Fruit fly (Drosophila melanogaster) whole organism, embryonic: ENCODE data around the gene CG43638.

Source experiments
- Abd-B ChIP-seq: fragments of 200-800 bp; sonication (Bioruptor generic); optimal IDR thresholded peaks from 2 replicates; lab custom pipeline; 2018; ENCODE audit warnings: missing biosample characterization, mild to moderate bottlenecking, missing genetic modification characterization, moderate library complexity
- Antp ChIP-seq: fragments of 200-800 bp; sonication (Bioruptor generic); optimal IDR thresholded peaks from 3 replicates; lab custom pipeline; 2016; ENCODE audit warnings: missing biosample characterization, missing genetic modification characterization
- Blimp-1 ChIP-seq: fragments of 200-800 bp; sonication (Bioruptor generic); optimal IDR thresholded peaks from 3 replicates; lab custom pipeline; 2018; ENCODE audit warnings: missing biosample characterization, missing genetic modification characterization, mild to moderate bottlenecking, moderate library complexity, missing genetic modification reagents
- CG10267 ChIP-seq: fragments of 200-800 bp; sonication (Bioruptor generic); optimal IDR thresholded peaks from 2 replicates; lab custom pipeline; 2018; ENCODE audit warnings: missing biosample characterization, mild to moderate bottlenecking, missing genetic modification characterization, moderate library complexity
- CG10543 ChIP-seq: fragments of 200-800 bp; sonication (Bioruptor generic); optimal IDR thresholded peaks from 3 replicates; lab custom pipeline; 2017; ENCODE audit warnings: missing biosample characterization, mild to moderate bottlenecking, missing genetic modification characterization, moderate library complexity
- CG12104 ChIP-seq: fragments of 200-800 bp; sonication (Bioruptor generic); optimal IDR thresholded peaks from 3 replicates; lab custom pipeline; 2016; ENCODE audit warnings: missing biosample characterization, missing genetic modification characterization
- CG12744 ChIP-seq: fragments of 200-800 bp; sonication (Bioruptor generic); optimal IDR thresholded peaks from 2 replicates; lab custom pipeline; 2016; ENCODE audit warnings: missing biosample characterization, missing genetic modification characterization
- CG12769 ChIP-seq: fragments of 200-800 bp; sonication (Bioruptor generic); optimal IDR thresholded peaks from 2 replicates; lab custom pipeline; 2019; ENCODE audit warnings: missing biosample characterization, mild to moderate bottlenecking, missing genetic modification characterization, moderate library complexity
- CG12942 ChIP-seq: fragments of 200-800 bp; sonication (Bioruptor generic); optimal IDR thresholded peaks from 3 replicates; lab custom pipeline; 2016; ENCODE audit warnings: missing biosample characterization, missing genetic modification characterization
- CG13894 ChIP-seq: fragments of 200-800 bp; sonication (Bioruptor generic); optimal IDR thresholded peaks from 3 replicates; lab custom pipeline; 2018; ENCODE audit warnings: missing biosample characterization, mild to moderate bottlenecking, missing genetic modification characterization, moderate library complexity
- CG15011 ChIP-seq: fragments of 200-800 bp; sonication (Bioruptor generic); optimal IDR thresholded peaks from 3 replicates; lab custom pipeline; 2018; ENCODE audit warnings: missing biosample characterization, mild to moderate bottlenecking, missing genetic modification characterization
- CG1647 ChIP-seq: fragments of 200-800 bp; sonication (Bioruptor generic); optimal IDR thresholded peaks from 3 replicates; lab custom pipeline; 2016; ENCODE audit warnings: missing biosample characterization, missing genetic modification characterization
- CG2202 ChIP-seq: fragments of 200-800 bp; sonication (Bioruptor generic); optimal IDR thresholded peaks from 2 replicates; lab custom pipeline; 2018; ENCODE audit warnings: missing biosample characterization, mild to moderate bottlenecking, missing genetic modification characterization
- CG3065 ChIP-seq: fragments of 200-800 bp; sonication (Bioruptor generic); optimal IDR thresholded peaks from 2 replicates; lab custom pipeline; 2016; ENCODE audit warnings: missing biosample characterization, missing genetic modification characterization
- CG34376 ChIP-seq: fragments of 200-800 bp; sonication (Bioruptor generic); optimal IDR thresholded peaks from 2 replicates; lab custom pipeline; 2018; ENCODE audit warnings: missing biosample characterization, mild to moderate bottlenecking, missing genetic modification characterization
- CG42726 ChIP-seq: fragments of 200-800 bp; sonication (Bioruptor generic); IDR thresholded peaks from 2 replicates; pipeline ENCODE4 v1.3.6; 2022; ENCODE audit warnings: missing biosample characterization, missing genetic modification characterization; ENCODE audit not compliant: partially characterized antibody
- CG6791 ChIP-seq: fragments of 200-800 bp; sonication (Bioruptor generic); IDR thresholded peaks from 3 replicates; pipeline ENCODE4 v1.3.6; 2022; ENCODE audit warnings: missing biosample characterization, missing genetic modification characterization; ENCODE audit not compliant: partially characterized antibody
- CG6854 ChIP-seq: fragments of 200-800 bp; sonication (Bioruptor generic); optimal IDR thresholded peaks from 3 replicates; lab custom pipeline; 2017; ENCODE audit warnings: missing biosample characterization, mild to moderate bottlenecking, missing genetic modification characterization
- CG7357 ChIP-seq: fragments of 200-800 bp; sonication (Bioruptor generic); IDR thresholded peaks from 3 replicates; pipeline ENCODE4 v1.3.6; 2022; ENCODE audit warnings: missing biosample characterization, missing genetic modification characterization
- CG7745 ChIP-seq: fragments of 200-800 bp; sonication (Bioruptor generic); optimal IDR thresholded peaks from 2 replicates; lab custom pipeline; 2018; ENCODE audit warnings: missing biosample characterization, mild to moderate bottlenecking, missing genetic modification characterization, moderate library complexity
- CG7928 ChIP-seq: fragments of 200-800 bp; sonication (Bioruptor generic); optimal IDR thresholded peaks from 2 replicates; lab custom pipeline; 2017; ENCODE audit warnings: missing biosample characterization, mild to moderate bottlenecking, missing genetic modification characterization
- CG8944 ChIP-seq: fragments of 200-800 bp; sonication (Bioruptor generic); optimal IDR thresholded peaks from 3 replicates; lab custom pipeline; 2016; ENCODE audit warnings: missing biosample characterization, missing genetic modification characterization
- CG9727 ChIP-seq: fragments of 200-800 bp; sonication (Bioruptor generic); optimal IDR thresholded peaks from 3 replicates; lab custom pipeline; 2017; ENCODE audit warnings: missing biosample characterization, mild to moderate bottlenecking, missing genetic modification characterization
- Ets65A ChIP-seq: fragments of 200-800 bp; sonication (Bioruptor generic); peaks from one replicate; lab custom pipeline; 2016; ENCODE audit warnings: missing biosample characterization, missing genetic modification characterization
- MESR4 ChIP-seq: fragments of 200-800 bp; sonication (Bioruptor generic); optimal IDR thresholded peaks from 2 replicates; lab custom pipeline; 2018; ENCODE audit warnings: missing biosample characterization, mild to moderate bottlenecking, missing genetic modification characterization, moderate library complexity
- Mad ChIP-seq: fragments of 200-800 bp; sonication (Bioruptor generic); optimal IDR thresholded peaks from 2 replicates; lab custom pipeline; 2016; ENCODE audit warnings: missing biosample characterization, missing genetic modification characterization
- NFAT ChIP-seq: fragments of 200-800 bp; sonication (Bioruptor generic); IDR thresholded peaks from 2 replicates; pipeline ENCODE4 v1.3.6; 2022; ENCODE audit warnings: missing biosample characterization, missing genetic modification characterization
- NfI ChIP-seq: fragments of 200-800 bp; sonication (Bioruptor generic); optimal IDR thresholded peaks from 3 replicates; lab custom pipeline; 2018; ENCODE audit warnings: missing biosample characterization, mild to moderate bottlenecking, missing genetic modification characterization, moderate library complexity
- Pdp1 ChIP-seq, 2 experiments: fragments of 200-800 bp; sonication (Bioruptor generic); optimal IDR thresholded peaks; 3 replicates each; lab custom pipeline; 2016; ENCODE audit warnings: missing biosample characterization in 2 of 2, missing genetic modification characterization in 2 of 2, mild to moderate bottlenecking in 1 of 2, moderate library complexity in 1 of 2
- Vsx1 ChIP-seq: fragments of 200-800 bp; sonication (Bioruptor generic); optimal IDR thresholded peaks from 2 replicates; lab custom pipeline; 2017; ENCODE audit warnings: missing biosample characterization, mild to moderate bottlenecking, missing genetic modification characterization, missing genetic modification reagents
- bcd ChIP-seq: fragments of 200-800 bp; sonication (Bioruptor generic); optimal IDR thresholded peaks from 2 replicates; lab custom pipeline; 2017; ENCODE audit warnings: missing biosample characterization, mild to moderate bottlenecking, missing genetic modification characterization
- chn ChIP-seq: fragments of 200-800 bp; sonication (Bioruptor generic); optimal IDR thresholded peaks from 2 replicates; lab custom pipeline; 2016; ENCODE audit warnings: missing biosample characterization, missing genetic modification characterization
- esg ChIP-seq: fragments of 200-800 bp; sonication (Bioruptor generic); conservative IDR thresholded peaks from 2 replicates; pipeline ENCODE4 v1.3.6; 2022; ENCODE audit warnings: missing biosample characterization, missing genetic modification characterization
- exex ChIP-seq: fragments of 200-800 bp; sonication (Bioruptor generic); optimal IDR thresholded peaks from 4 replicates; lab custom pipeline; 2018; ENCODE audit warnings: missing biosample characterization, mild to moderate bottlenecking, missing genetic modification characterization, moderate library complexity
- grn ChIP-seq: fragments of 200-800 bp; sonication (Bioruptor generic); optimal IDR thresholded peaks from 3 replicates; lab custom pipeline; 2017; ENCODE audit warnings: missing biosample characterization, missing genetic modification characterization
- ham ChIP-seq: fragments of 200-800 bp; sonication (Bioruptor generic); IDR thresholded peaks from 2 replicates; pipeline ENCODE4 v1.3.6; 2022; ENCODE audit warnings: missing biosample characterization, missing genetic modification characterization
- ind ChIP-seq: fragments of 200-800 bp; sonication (Bioruptor generic); optimal IDR thresholded peaks from 3 replicates; lab custom pipeline; 2016; ENCODE audit warnings: missing biosample characterization, missing genetic modification characterization
- insv ChIP-seq, 2 experiments: fragments of 200-800 bp; sonication (Bioruptor generic); optimal IDR thresholded peaks; 3 replicates each; lab custom pipeline; 2016 to 2018; ENCODE audit warnings: missing biosample characterization in 2 of 2, missing genetic modification characterization in 2 of 2
- jing ChIP-seq: fragments of 200-800 bp; sonication (Bioruptor generic); optimal IDR thresholded peaks from 2 replicates; lab custom pipeline; 2018; ENCODE audit warnings: missing biosample characterization, mild to moderate bottlenecking, missing genetic modification characterization
- kni ChIP-seq: fragments of 200-800 bp; sonication (Bioruptor generic); optimal IDR thresholded peaks from 3 replicates; lab custom pipeline; 2017; ENCODE audit warnings: mild to moderate bottlenecking, missing biosample characterization, missing genetic modification reagents, missing genetic modification characterization
- lbe ChIP-seq: fragments of 200-800 bp; sonication (Bioruptor generic); optimal IDR thresholded peaks from 2 replicates; lab custom pipeline; 2016; ENCODE audit warnings: missing biosample characterization, mild to moderate bottlenecking, missing genetic modification characterization
- lilli ChIP-seq: fragments of 200-800 bp; sonication (Bioruptor generic); optimal IDR thresholded peaks from 3 replicates; lab custom pipeline; 2016; ENCODE audit warnings: missing biosample characterization, missing genetic modification characterization
- mam ChIP-seq: fragments of 200-800 bp; sonication (Bioruptor generic); optimal IDR thresholded peaks from 3 replicates; lab custom pipeline; 2016; ENCODE audit warnings: missing biosample characterization, missing genetic modification characterization
- mirr ChIP-seq: fragments of 200-800 bp; sonication (Bioruptor generic); optimal IDR thresholded peaks from 3 replicates; lab custom pipeline; 2018; ENCODE audit warnings: missing biosample characterization, mild to moderate bottlenecking, missing genetic modification characterization
- p53 ChIP-seq: fragments of 200-800 bp; sonication (Bioruptor generic); optimal IDR thresholded peaks from 2 replicates; lab custom pipeline; 2016; ENCODE audit warnings: missing biosample characterization, missing genetic modification characterization
- sens ChIP-seq: fragments of 200-800 bp; sonication (Bioruptor generic); peaks from one replicate; lab custom pipeline; 2016; ENCODE audit warnings: missing biosample characterization, missing genetic modification characterization
- slp2 ChIP-seq: fragments of 200-800 bp; sonication (Bioruptor generic); optimal IDR thresholded peaks from 2 replicates; lab custom pipeline; 2016; ENCODE audit warnings: missing biosample characterization, missing genetic modification characterization
- sqz ChIP-seq: fragments of 200-800 bp; sonication (Bioruptor generic); optimal IDR thresholded peaks from 3 replicates; lab custom pipeline; 2018; ENCODE audit warnings: missing biosample characterization, mild to moderate bottlenecking, missing genetic modification characterization
- sug ChIP-seq: fragments of 200-800 bp; optimal IDR thresholded peaks from 2 replicates; lab custom pipeline; 2019; ENCODE audit warnings: missing biosample characterization, mild to moderate bottlenecking, missing genetic modification characterization, moderate library complexity
- vfl ChIP-seq: fragments of 200-800 bp; sonication (Bioruptor generic); optimal IDR thresholded peaks from 2 replicates; lab custom pipeline; 2016; ENCODE audit warnings: missing biosample characterization, missing genetic modification characterization

Gene CG43638

DNA sequence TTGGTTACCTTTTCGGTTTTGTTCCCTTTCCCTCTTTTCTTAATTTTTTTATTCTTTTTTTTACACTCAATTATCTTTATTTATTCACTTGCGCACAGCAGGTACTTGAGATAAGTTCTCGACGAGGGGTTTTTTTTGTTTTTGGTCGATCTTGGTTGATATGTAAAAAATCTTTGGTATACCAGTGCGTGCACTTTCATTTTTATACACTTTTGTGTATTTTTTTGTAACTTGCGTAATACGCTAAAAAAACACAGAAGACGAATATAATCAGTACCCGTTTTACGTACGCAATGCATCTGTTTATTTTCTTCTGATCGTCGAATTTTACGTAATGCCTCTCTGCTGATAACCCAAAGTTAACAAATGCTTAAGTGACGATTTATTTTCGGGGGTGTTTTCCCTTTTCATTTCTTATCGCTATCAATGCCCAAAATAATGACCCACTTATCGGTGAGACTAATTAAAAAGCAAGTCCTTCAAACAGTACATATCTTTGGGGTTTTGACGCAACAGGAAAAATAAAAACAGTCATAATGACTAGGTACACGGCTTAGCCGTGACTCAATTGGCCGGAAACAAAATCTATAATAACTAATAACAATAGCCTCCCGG lies 35.0 kb downstream of the CG43638 start:
- TF ChIP-seq CG8944 (GFP tag; lab: Kevin White, UChicago) (no peak), sqz (GFP tag; lab: Kevin White, UChicago) (peak; percentile 82), insv (GFP tag; optimal IDR thresholded peaks at IDR 0.05; lab: Kevin White, UChicago) (no peak), esg (no peak), CG2202 (tag; lab: Kevin White, UChicago) (no peak), CG9727 (GFP tag; lab: Kevin White, UChicago) (no peak), Antp (GFP tag; lab: Kevin White, UChicago) (no peak), lilli (GFP tag; lab: Kevin White, UChicago) (no peak), mirr (GFP tag; lab: Kevin White, UChicago) (peak; percentile 76), CG34376 (GFP tag; lab: Kevin White, UChicago) (peak; percentile 14), CG7928 (GFP tag; lab: Kevin White, UChicago) (no peak), CG12104 (GFP tag; lab: Kevin White, UChicago) (no peak), CG42726 (GFP tag; lab: Robert Waterston, UW) (no peak), sens (GFP tag; lab: Kevin White, UChicago) (peak; percentile 36), mam (GFP tag; lab: Kevin White, UChicago) (no peak), CG12769 (peak; percentile 17), p53 (no peak), chn (GFP tag; lab: Kevin White, UChicago) (no peak), MESR4 (no peak), CG10543 (GFP tag; lab: Kevin White, UChicago) (peak; percentile 7), Blimp-1 (peak; percentile 12), grn (GFP tag; lab: Kevin White, UChicago) (peak; percentile 47), ham (GFP tag; lab: Robert Waterston, UW) (no peak), ind (GFP tag; lab: Kevin White, UChicago) (no peak), vfl (GFP tag; lab: Kevin White, UChicago) (no peak), lbe (GFP tag; lab: Kevin White, UChicago) (peak; percentile 3), CG13894 (tag; lab: Kevin White, UChicago) (no peak), CG12942 (GFP tag; lab: Kevin White, UChicago) (no peak), sug (tag; lab: Kevin White, UChicago) (peak; percentile 55), kni (peak; percentile 44), CG10267 (no peak), bcd (GFP tag; lab: Kevin White, UChicago) (no peak), CG7357 (GFP tag; lab: Robert Waterston, UW) (no peak), CG6791 (no peak), CG7745 (tag; lab: Kevin White, UChicago) (no peak), CG12744 (no peak), NfI (GFP tag; lab: Kevin White, UChicago) (no peak), CG3065 (no peak), CG1647 (GFP tag; lab: Kevin White, UChicago) (no peak), Ets65A (no peak), NFAT (GFP tag; lab: Robert Waterston, UW) (no peak), Mad (GFP tag; lab: Kevin White, UChicago) (no peak), jing (no peak), Pdp1 (GFP tag; optimal IDR thresholded peaks at IDR 0.05; lab: Kevin White, UChicago) (peak in 1 of 2 experiments; percentile 90), CG6854 (GFP tag; lab: Kevin White, UChicago) (no peak), Vsx1 (peak; percentile 64), slp2 (GFP tag; lab: Kevin White, UChicago) (no peak), exex (peak; percentile 95), CG15011 (GFP tag; lab: Kevin White, UChicago) (no peak), Abd-B (GFP tag; lab: Kevin White, UChicago) (no peak)
